Worm (Caenorhabditis elegans) whole organism, young adult: ENCODE measurements around the gene tomm-40.

ENCODE experiments used
- C17E4.6 ChIP-seq: fragments of 200-800 bp; sonication (Bioruptor generic); IDR thresholded peaks from 2 replicates; pipeline ENCODE4 v1.3.6; 2022; ENCODE audit warnings: missing genetic modification reagents, missing genetic modification characterization, missing compliant biosample characterization
- F22D6.2 ChIP-seq: sonication (generic microtip); optimal IDR thresholded peaks from 2 replicates; lab custom pipeline; 2016; ENCODE audit warnings: mild to moderate bottlenecking, missing genetic modification characterization, missing compliant biosample characterization
- F33H1.4 ChIP-seq: fragments of 200-800 bp; sonication (Bioruptor generic); IDR thresholded peaks from 2 replicates; pipeline ENCODE4 v1.3.6; 2022; ENCODE audit warnings: missing genetic modification reagents, missing genetic modification characterization, missing compliant biosample characterization
- F57C9.4 ChIP-seq: sonication (generic microtip); optimal IDR thresholded peaks from 2 replicates; lab custom pipeline; 2017; ENCODE audit warnings: mild to moderate bottlenecking, missing genetic modification characterization, missing compliant biosample characterization
- K11D2.4 ChIP-seq: fragments of 200-800 bp; sonication (Bioruptor generic); IDR thresholded peaks from 2 replicates; pipeline ENCODE4 v1.3.6; 2022; ENCODE audit warnings: missing genetic modification reagents, missing genetic modification characterization, missing compliant biosample characterization
- K12H6.12 ChIP-seq: fragments of 200-800 bp; sonication (Bioruptor generic); optimal IDR thresholded peaks from 2 replicates; lab custom pipeline; 2018; ENCODE audit warnings: mild to moderate bottlenecking, missing genetic modification characterization, missing compliant biosample characterization
- Y53F4B.3 ChIP-seq: fragments of 200-800 bp; sonication (Bioruptor generic); IDR thresholded peaks from 2 replicates; pipeline ENCODE4 v1.3.6; 2022; ENCODE audit warnings: missing genetic modification reagents, missing genetic modification characterization, missing compliant biosample characterization
- Y67H2A.10 ChIP-seq: fragments of 200-800 bp; sonication (Bioruptor generic); conservative IDR thresholded peaks from 2 replicates; pipeline ENCODE4 v1.3.6; 2022; ENCODE audit warnings: missing genetic modification reagents, missing genetic modification characterization, missing compliant biosample characterization
- Y95B8A.8 ChIP-seq: fragments of 200-800 bp; sonication (Bioruptor generic); IDR thresholded peaks from 2 replicates; pipeline ENCODE4 v1.3.6; 2022; ENCODE audit warnings: missing genetic modification reagents, missing genetic modification characterization, missing compliant biosample characterization
- ZK185.1 ChIP-seq: sonication (generic microtip); optimal IDR thresholded peaks from 2 replicates; lab custom pipeline; 2016; ENCODE audit warnings: mild to moderate bottlenecking, missing genetic modification characterization, missing compliant biosample characterization; ENCODE audit not compliant: poor library complexity, severe bottlenecking
- atf-7 ChIP-seq: sonication (generic microtip); optimal IDR thresholded peaks from 2 replicates; lab custom pipeline; 2017; ENCODE audit warnings: mild to moderate bottlenecking, missing genetic modification characterization, missing compliant biosample characterization
- athp-1 ChIP-seq: sonication (generic microtip); optimal IDR thresholded peaks from 2 replicates; lab custom pipeline; 2017; ENCODE audit warnings: mild to moderate bottlenecking, missing genetic modification characterization, missing compliant biosample characterization
- attf-3 ChIP-seq: fragments of 200-800 bp; sonication (Bioruptor generic); conservative IDR thresholded peaks from 2 replicates; pipeline ENCODE4 v1.3.6; 2022; ENCODE audit warnings: missing genetic modification reagents, missing genetic modification characterization, missing compliant biosample characterization
- attf-6 ChIP-seq: fragments of 200-800 bp; sonication (Bioruptor generic); IDR thresholded peaks from 2 replicates; pipeline ENCODE4 v1.3.6; 2022; ENCODE audit warnings: missing genetic modification reagents, missing genetic modification characterization, missing compliant biosample characterization
- cebp-2 ChIP-seq: fragments of 200-800 bp; sonication (Bioruptor generic); IDR thresholded peaks from 2 replicates; pipeline ENCODE4 v1.3.6; 2022; ENCODE audit warnings: missing genetic modification characterization, missing compliant biosample characterization
- ceh-100 ChIP-seq: fragments of 200-800 bp; sonication (Bioruptor generic); IDR thresholded peaks from 2 replicates; pipeline ENCODE4 v1.3.6; 2022; ENCODE audit warnings: missing genetic modification reagents, missing genetic modification characterization, missing compliant biosample characterization
- ceh-58 ChIP-seq: fragments of 200-800 bp; sonication (Bioruptor generic); IDR thresholded peaks from 2 replicates; pipeline ENCODE4 v1.3.6; 2022; ENCODE audit warnings: missing genetic modification characterization, missing compliant biosample characterization
- ceh-79 ChIP-seq: sonication (generic microtip); optimal IDR thresholded peaks from 2 replicates; lab custom pipeline; 2017; ENCODE audit warnings: mild to moderate bottlenecking, missing genetic modification characterization, missing compliant biosample characterization
- ceh-91 ChIP-seq: fragments of 200-800 bp; sonication (Bioruptor generic); IDR thresholded peaks from 2 replicates; pipeline ENCODE4 v1.3.6; 2022; ENCODE audit warnings: missing genetic modification reagents, missing genetic modification characterization, missing compliant biosample characterization
- egl-18 ChIP-seq: fragments of 200-800 bp; sonication (Bioruptor generic); IDR thresholded peaks from 2 replicates; pipeline ENCODE4 v1.3.6; 2022; ENCODE audit warnings: missing genetic modification reagents, missing genetic modification characterization, missing compliant biosample characterization
- egrh-3 ChIP-seq: fragments of 200-800 bp; sonication (Bioruptor generic); IDR thresholded peaks from 2 replicates; pipeline ENCODE4 v1.3.6; 2022; ENCODE audit warnings: missing genetic modification reagents, missing genetic modification characterization, missing compliant biosample characterization
- gei-17 ChIP-seq: fragments of 200-800 bp; sonication (Bioruptor generic); optimal IDR thresholded peaks from 2 replicates; lab custom pipeline; 2018; ENCODE audit warnings: mild to moderate bottlenecking, missing genetic modification characterization, missing compliant biosample characterization
- hlh-26 ChIP-seq: fragments of 200-800 bp; sonication (Bioruptor generic); conservative IDR thresholded peaks from 2 replicates; pipeline ENCODE4 v1.3.6; 2022; ENCODE audit warnings: missing genetic modification reagents, missing genetic modification characterization, missing compliant biosample characterization
- hsf-1 ChIP-seq: fragments of 200-800 bp; sonication (Bioruptor generic); IDR thresholded peaks from 2 replicates; pipeline ENCODE4 v1.3.6; 2022; ENCODE audit warnings: missing genetic modification reagents, missing genetic modification characterization, missing compliant biosample characterization
- lag-1 ChIP-seq: fragments of 200-800 bp; sonication (Bioruptor generic); IDR thresholded peaks from 2 replicates; pipeline ENCODE4 v1.3.6; 2022; ENCODE audit warnings: missing genetic modification reagents, missing genetic modification characterization, missing compliant biosample characterization
- let-526 ChIP-seq: fragments of 200-800 bp; sonication (Bioruptor generic); IDR thresholded peaks from 2 replicates; pipeline ENCODE4 v1.3.6; 2022; ENCODE audit warnings: missing genetic modification reagents, missing genetic modification characterization, missing compliant biosample characterization
- let-607 ChIP-seq, 2 experiments: fragments of 200-800 bp in 1 of 2; sonication (Bioruptor generic) in 1 of 2; sonication (generic microtip) in 1 of 2; optimal IDR thresholded peaks; 2 replicates each; lab custom pipeline; 2016 to 2018; ENCODE audit warnings: mild to moderate bottlenecking in 2 of 2, missing compliant biosample characterization in 2 of 2, missing genetic modification characterization in 2 of 2, moderate library complexity in 2 of 2, missing genotype in 1 of 2
- lin-26 ChIP-seq: fragments of 200-800 bp; sonication (Bioruptor generic); IDR thresholded peaks from 2 replicates; pipeline ENCODE4 v1.3.6; 2022; ENCODE audit warnings: missing genetic modification reagents, missing genetic modification characterization, missing compliant biosample characterization
- lin-35 ChIP-seq, 3 experiments: fragments of 150-350 bp in 2 of 3; sonication (generic microtip) in 1 of 3; optimal IDR thresholded peaks; 2 replicates each; lab custom pipeline; 2014 to 2018; ENCODE audit warnings: missing biosample characterization in 3 of 3, missing genetic modification characterization in 3 of 3, missing genetic modification reagents in 3 of 3
- lin-54 ChIP-seq: fragments of 200-800 bp; sonication (Bioruptor generic); optimal IDR thresholded peaks from 2 replicates; lab custom pipeline; 2018; ENCODE audit warnings: mild to moderate bottlenecking, missing genetic modification characterization, missing compliant biosample characterization
- lsy-27 ChIP-seq: sonication (generic microtip); optimal IDR thresholded peaks from 2 replicates; lab custom pipeline; 2017; ENCODE audit warnings: missing genetic modification characterization, mild to moderate bottlenecking, missing compliant biosample characterization, antibody characterized with exemption, missing genotype, borderline replicate concordance; ENCODE audit not compliant: insufficient read depth
- madf-3 ChIP-seq: fragments of 200-800 bp; sonication (Bioruptor generic); IDR thresholded peaks from 2 replicates; pipeline ENCODE4 v1.3.6; 2022; ENCODE audit warnings: missing genetic modification reagents, missing genetic modification characterization, missing compliant biosample characterization
- madf-8 ChIP-seq: fragments of 200-800 bp; sonication (Bioruptor generic); conservative IDR thresholded peaks from 2 replicates; pipeline ENCODE4 v1.3.6; 2022; ENCODE audit warnings: missing genetic modification reagents, missing genetic modification characterization, missing compliant biosample characterization
- nfya-1 ChIP-seq: sonication (generic microtip); optimal IDR thresholded peaks from 2 replicates; lab custom pipeline; 2017; ENCODE audit warnings: antibody characterized with exemption, missing compliant biosample characterization, missing genetic modification characterization, borderline replicate concordance; ENCODE audit not compliant: insufficient read depth
- nhr-90 ChIP-seq: sonication (generic microtip); optimal IDR thresholded peaks from 2 replicates; lab custom pipeline; 2016; ENCODE audit warnings: missing genotype, mild to moderate bottlenecking, missing genetic modification characterization, missing compliant biosample characterization
- rec-8 ChIP-seq, 2 experiments: sonication (generic microtip); optimal IDR thresholded peaks; 2 replicates each; lab custom pipeline; 2016; ENCODE audit warnings: mild to moderate bottlenecking in 2 of 2, missing genetic modification characterization in 2 of 2, missing genetic modification reagents in 2 of 2, missing genotype in 2 of 2, missing biosample characterization in 1 of 2, missing compliant biosample characterization in 1 of 2, moderate library complexity in 1 of 2
- rpc-1 ChIP-seq, 2 experiments: fragments of 150-350 bp in 1 of 2; sonication (generic microtip) in 1 of 2; optimal IDR thresholded peaks; 2 replicates each; lab custom pipeline; 2014 to 2018; ENCODE audit warnings: missing biosample characterization in 1 of 2, missing genetic modification characterization in 1 of 2, missing genetic modification reagents in 1 of 2, missing genotype in 1 of 2
- sdz-38 ChIP-seq: sonication (generic microtip); optimal IDR thresholded peaks from 2 replicates; lab custom pipeline; 2016; ENCODE audit warnings: missing genotype, missing genetic modification characterization, missing compliant biosample characterization
- somi-1 ChIP-seq: fragments of 200-800 bp; sonication (Bioruptor generic); optimal IDR thresholded peaks from 2 replicates; lab custom pipeline; 2018; ENCODE audit warnings: mild to moderate bottlenecking, missing genetic modification characterization, missing compliant biosample characterization
- tlf-1 ChIP-seq: fragments of 200-800 bp; sonication (Bioruptor generic); optimal IDR thresholded peaks from 2 replicates; lab custom pipeline; 2018; ENCODE audit warnings: mild to moderate bottlenecking, missing genetic modification characterization, missing compliant biosample characterization
- unc-130 ChIP-seq: sonication (generic microtip); optimal IDR thresholded peaks from 2 replicates; lab custom pipeline; 2016; ENCODE audit warnings: missing genetic modification reagents, missing genetic modification characterization, missing compliant biosample characterization
- xnd-1 ChIP-seq: sonication (generic microtip); optimal IDR thresholded peaks from 2 replicates; lab custom pipeline; 2016; ENCODE audit warnings: missing genotype, missing genetic modification reagents, missing genetic modification characterization, missing compliant biosample characterization
- zfh-2 ChIP-seq: fragments of 200-800 bp; sonication (Bioruptor generic); conservative IDR thresholded peaks from 2 replicates; pipeline ENCODE4 v1.3.6; 2022; ENCODE audit warnings: missing genetic modification reagents, missing genetic modification characterization, missing compliant biosample characterization
- zim-3 ChIP-seq: sonication (generic microtip); optimal IDR thresholded peaks from 2 replicates; lab custom pipeline; 2017; ENCODE audit warnings: mild to moderate bottlenecking, missing genetic modification characterization, moderate library complexity, missing compliant biosample characterization
- ztf-18 ChIP-seq: sonication (generic microtip); optimal IDR thresholded peaks from 2 replicates; lab custom pipeline; 2016; ENCODE audit warnings: missing genotype, mild to moderate bottlenecking, missing genetic modification characterization, missing compliant biosample characterization
- ztf-28 ChIP-seq: fragments of 200-800 bp; sonication (Bioruptor generic); IDR thresholded peaks from 2 replicates; pipeline ENCODE4 v1.3.6; 2022; ENCODE audit warnings: missing genetic modification reagents, missing genetic modification characterization, missing compliant biosample characterization

tomm-40 gene

DNA sequence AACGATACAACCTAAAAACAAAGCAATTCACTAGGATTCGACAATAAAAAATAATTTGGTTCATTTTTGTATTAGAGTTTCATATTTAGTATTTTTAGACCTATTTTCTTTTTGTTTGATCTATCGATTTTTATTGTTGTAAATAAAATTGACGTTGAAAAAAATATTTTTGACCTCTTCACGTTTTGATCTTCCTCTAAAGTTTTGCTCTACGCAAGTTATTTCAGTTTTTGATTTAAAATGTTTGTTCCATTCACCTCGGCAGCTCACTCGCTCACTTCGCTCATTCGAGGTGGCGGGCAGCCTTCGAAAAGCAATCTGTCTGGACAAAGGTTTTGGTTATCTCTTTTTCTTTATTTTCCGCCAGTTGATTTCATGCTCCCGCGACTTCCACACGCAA is 42.6 kb downstream of the tomm-40 start, which contains the start of gene enol-1 (continued):
- 0 out of 2 replicates have a peak, but pooled peaks have one; percentile 14 for TF ChIP-seq K11D2.4 (GFP tag; lab: Robert Waterston, UW)
- no peak for TF ChIP-seq C17E4.6 (GFP tag; lab: Robert Waterston, UW)
- TF ChIP-seq atf-7 (tag; lab: Kevin White, UChicago) = no peak
- no peak for TF ChIP-seq ceh-79 (tag; lab: Kevin White, UChicago)

DNA sequence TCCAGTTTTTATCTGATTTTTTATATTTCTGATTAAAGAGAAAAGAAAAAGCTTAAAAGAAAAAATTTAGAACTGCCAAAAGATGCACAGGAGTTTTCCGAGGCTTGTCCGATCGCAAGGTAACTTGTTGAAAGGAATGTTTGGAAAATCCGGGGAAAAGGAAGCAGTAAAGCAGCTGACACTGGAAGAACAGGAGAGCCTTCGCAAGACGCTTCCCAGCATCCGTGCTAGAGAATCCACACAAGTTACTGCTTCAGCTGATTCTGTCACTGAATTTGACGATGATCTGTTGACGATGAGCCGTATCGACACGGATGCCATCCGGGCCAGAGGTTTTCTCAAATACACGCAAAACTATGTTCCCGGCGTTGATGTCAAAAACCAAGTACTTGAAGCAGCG is 43.6 kb downstream of the tomm-40 start, which contains the start of gene mrpl-50:
Gene mrpl-50 (plus strand): TSS at position 71 of the 400 bp plus-strand sequence.
- TF ChIP-seq somi-1 (GFP tag; lab: Kevin White, UChicago) (no peak), ceh-58 (GFP tag; lab: Robert Waterston, UW) (no peak), egl-18 (GFP tag; lab: Robert Waterston, UW) (no peak), Y67H2A.10 (GFP tag; lab: Robert Waterston, UW) (no peak), ceh-91 (no peak), K12H6.12 (tag; lab: Kevin White, UChicago) (no peak), xnd-1 (tag; lab: Kevin White, UChicago) (no peak), Y95B8A.8 (no peak), sdz-38 (tag; lab: Kevin White, UChicago) (no peak), hsf-1 (GFP tag; lab: Robert Waterston, UW) (0 out of 2 replicates have a peak, but pooled peaks have one; percentile 21), lag-1 (GFP tag; lab: Robert Waterston, UW) (no peak), gei-17 (GFP tag; lab: Kevin White, UChicago) (no peak), athp-1 (no peak), unc-130 (GFP tag; lab: Kevin White, UChicago) (no peak), lin-35 (GFP tag; optimal IDR thresholded peaks at IDR 0.05; lab: Kevin White, UChicago) (no peak), lin-26 (GFP tag; lab: Robert Waterston, UW) (no peak), F33H1.4 (GFP tag; lab: Robert Waterston, UW) (no peak), attf-6 (no peak), F57C9.4 (tag; lab: Kevin White, UChicago) (no peak), cebp-2 (no peak), ztf-18 (no peak), madf-3 (GFP tag; lab: Robert Waterston, UW) (peak; percentile 71), rec-8 (tag; optimal IDR thresholded peaks at IDR 0.05; lab: Kevin White, UChicago) (no peak), Y53F4B.3 (no peak), nhr-90 (tag; lab: Kevin White, UChicago) (no peak), zim-3 (tag; lab: Kevin White, UChicago) (no peak), lin-54 (GFP tag; lab: Kevin White, UChicago) (no peak), let-607 (tag; optimal IDR thresholded peaks at IDR 0.05; lab: Kevin White, UChicago) (no peak), lsy-27 (tag; lab: Kevin White, UChicago) (no peak), nfya-1 (tag; lab: Kevin White, UChicago) (no peak), hlh-26 (GFP tag; lab: Robert Waterston, UW) (no peak), egrh-3 (no peak), ceh-100 (no peak), attf-3 (no peak), tlf-1 (GFP tag; lab: Kevin White, UChicago) (no peak), K11D2.4 (GFP tag; lab: Robert Waterston, UW) (no peak), madf-8 (GFP tag; lab: Robert Waterston, UW) (no peak), ztf-28 (GFP tag; lab: Robert Waterston, UW) (no peak), let-526 (GFP tag; lab: Robert Waterston, UW) (no peak), ZK185.1 (tag; lab: Kevin White, UChicago) (no peak), rpc-1 (optimal IDR thresholded peaks at IDR 0.05; lab: Kevin White, UChicago) (no peak), rpc-1 (tag; optimal IDR thresholded peaks at IDR 0.05; lab: Kevin White, UChicago) (no peak), F22D6.2 (no peak), zfh-2 (GFP tag; lab: Robert Waterston, UW) (peak; percentile 29; the same call in 1 of the 2 replicates)
